Worm (Caenorhabditis elegans) whole organism, L3 larva: ENCODE data around the gene spp-7.

Experiments used
- R02D3.7 ChIP-seq: fragments of 150-350 bp; optimal IDR thresholded peaks from 2 replicates; lab custom pipeline; 2014; ENCODE audit warnings: missing biosample characterization, missing genetic modification characterization
- ZK546.5 ChIP-seq: sonication (generic microtip); optimal IDR thresholded peaks from 2 replicates; lab custom pipeline; 2017; ENCODE audit warnings: missing biosample characterization, missing genetic modification characterization
- aly-2 ChIP-seq: fragments of 150-350 bp; optimal IDR thresholded peaks from 2 replicates; lab custom pipeline; 2014; ENCODE audit warnings: missing biosample characterization, missing genetic modification characterization
- ama-1 ChIP-seq: fragments of 150-350 bp; optimal IDR thresholded peaks from 2 replicates; lab custom pipeline; 2018
- ceh-16 ChIP-seq: sonication (generic microtip); optimal IDR thresholded peaks from 2 replicates; lab custom pipeline; 2017; ENCODE audit warnings: missing biosample characterization, missing genetic modification characterization
- ceh-28 ChIP-seq: fragments of 150-350 bp; optimal IDR thresholded peaks from 2 replicates; lab custom pipeline; 2014; ENCODE audit warnings: missing biosample characterization, missing genetic modification reagents, missing genetic modification characterization
- ceh-82 ChIP-seq: fragments of 150-350 bp; optimal IDR thresholded peaks from 2 replicates; lab custom pipeline; 2014; ENCODE audit warnings: missing biosample characterization, missing genetic modification characterization
- ceh-9 ChIP-seq: sonication (generic microtip); optimal IDR thresholded peaks from 2 replicates; lab custom pipeline; 2018; ENCODE audit warnings: missing biosample characterization, missing genetic modification characterization
- daf-12 ChIP-seq: fragments of 150-350 bp; optimal IDR thresholded peaks from 2 replicates; lab custom pipeline; 2014; ENCODE audit warnings: missing biosample characterization, missing genetic modification reagents, missing genetic modification characterization
- egl-27 ChIP-seq: sonication (generic microtip); optimal IDR thresholded peaks from 4 replicates; lab custom pipeline; 2017; ENCODE audit warnings: missing biosample characterization, missing genetic modification reagents, missing genetic modification characterization
- egl-5 ChIP-seq: fragments of 150-350 bp; optimal IDR thresholded peaks from 2 replicates; lab custom pipeline; 2017; ENCODE audit warnings: missing biosample characterization, missing genetic modification reagents, missing genetic modification characterization, inconsistent platforms
- elt-1 ChIP-seq: fragments of 150-350 bp; optimal IDR thresholded peaks from 2 replicates; lab custom pipeline; 2014; ENCODE audit warnings: missing biosample characterization, missing genetic modification characterization
- elt-2 ChIP-seq: sonication (generic microtip); optimal IDR thresholded peaks from 2 replicates; lab custom pipeline; 2016; ENCODE audit warnings: missing genetic modification reagents, mild to moderate bottlenecking, missing genetic modification characterization, missing compliant biosample characterization
- elt-3 ChIP-seq, 3 experiments: fragments of 150-350 bp in 1 of 3; sonication (generic microtip) in 2 of 3; optimal IDR thresholded peaks; 2 replicates in 2 of 3; 4 replicates in 1 of 3; lab custom pipeline; 2014 to 2017; ENCODE audit warnings: missing biosample characterization in 3 of 3, missing genetic modification characterization in 3 of 3
- eor-1 ChIP-seq, 2 experiments: fragments of 150-350 bp; optimal IDR thresholded peaks; 2 replicates each; lab custom pipeline; 2014 to 2018; ENCODE audit warnings: missing biosample characterization in 2 of 2, missing genetic modification characterization in 2 of 2
- fkh-10 ChIP-seq: sonication (generic microtip); optimal IDR thresholded peaks from 2 replicates; lab custom pipeline; 2017; ENCODE audit warnings: missing biosample characterization, missing genetic modification reagents, missing genetic modification characterization
- fkh-2 ChIP-seq: fragments of 150-350 bp; optimal IDR thresholded peaks from 2 replicates; lab custom pipeline; 2014; ENCODE audit warnings: missing biosample characterization, missing genetic modification reagents, missing genetic modification characterization
- fos-1 ChIP-seq: fragments of 150-350 bp; optimal IDR thresholded peaks from 2 replicates; lab custom pipeline; 2014; ENCODE audit warnings: missing biosample characterization, missing genetic modification characterization
- hmg-11 ChIP-seq: sonication (generic microtip); optimal IDR thresholded peaks from 2 replicates; lab custom pipeline; 2016; ENCODE audit warnings: missing genetic modification characterization, missing compliant biosample characterization
- jun-1 ChIP-seq: fragments of 150-350 bp; optimal IDR thresholded peaks from 2 replicates; lab custom pipeline; 2014; ENCODE audit warnings: missing biosample characterization, missing genetic modification reagents, missing genetic modification characterization
- lin-15B ChIP-seq: fragments of 150-350 bp; optimal IDR thresholded peaks from 2 replicates; lab custom pipeline; 2014; ENCODE audit warnings: missing biosample characterization, missing genetic modification characterization
- lin-39 ChIP-seq: fragments of 150-350 bp; optimal IDR thresholded peaks from 2 replicates; lab custom pipeline; 2018; ENCODE audit warnings: missing biosample characterization, missing genetic modification reagents, missing genetic modification characterization
- lsy-12 ChIP-seq: sonication (generic microtip); optimal IDR thresholded peaks from 2 replicates; lab custom pipeline; 2016; ENCODE audit warnings: mild to moderate bottlenecking, missing genetic modification characterization, missing compliant biosample characterization
- mdl-1 ChIP-seq: fragments of 150-350 bp; optimal IDR thresholded peaks from 2 replicates; lab custom pipeline; 2014; ENCODE audit warnings: missing biosample characterization, missing genetic modification characterization
- mml-1 ChIP-seq: fragments of 150-350 bp; sonication (generic microtip); optimal IDR thresholded peaks from 3 replicates; lab custom pipeline; 2014; ENCODE audit warnings: missing biosample characterization, missing genetic modification characterization
- nfya-1 ChIP-seq: sonication (generic microtip); optimal IDR thresholded peaks from 2 replicates; lab custom pipeline; 2017; ENCODE audit warnings: missing genetic modification characterization, mild to moderate bottlenecking, missing compliant biosample characterization, antibody characterized with exemption, moderate library complexity; ENCODE audit not compliant: insufficient read depth
- nhr-11 ChIP-seq: fragments of 150-350 bp; optimal IDR thresholded peaks from 2 replicates; lab custom pipeline; 2014; ENCODE audit warnings: missing biosample characterization, missing genetic modification characterization
- nhr-12 ChIP-seq: fragments of 150-350 bp; optimal IDR thresholded peaks from 2 replicates; lab custom pipeline; 2014; ENCODE audit warnings: missing biosample characterization, missing genetic modification characterization
- nhr-23 ChIP-seq: fragments of 150-350 bp; optimal IDR thresholded peaks from 2 replicates; lab custom pipeline; 2014; ENCODE audit warnings: missing biosample characterization, missing genetic modification reagents, missing genetic modification characterization
- nhr-237 ChIP-seq: fragments of 150-350 bp; optimal IDR thresholded peaks from 2 replicates; lab custom pipeline; 2014; ENCODE audit warnings: missing biosample characterization, missing genetic modification characterization
- nhr-25 ChIP-seq: sonication (generic microtip); optimal IDR thresholded peaks from 2 replicates; lab custom pipeline; 2017; ENCODE audit warnings: missing biosample characterization, missing genetic modification characterization
- nhr-43 ChIP-seq: sonication (generic microtip); optimal IDR thresholded peaks from 2 replicates; lab custom pipeline; 2016; ENCODE audit warnings: mild to moderate bottlenecking, missing genetic modification characterization, missing compliant biosample characterization; ENCODE audit not compliant: poor library complexity, severe bottlenecking
- nhr-67 ChIP-seq: fragments of 150-350 bp; optimal IDR thresholded peaks from 2 replicates; lab custom pipeline; 2014; ENCODE audit warnings: missing biosample characterization, missing genetic modification characterization
- nhr-76 ChIP-seq: fragments of 150-350 bp; sonication (generic microtip); optimal IDR thresholded peaks from 5 replicates; lab custom pipeline; 2014; ENCODE audit warnings: missing biosample characterization, missing genetic modification characterization
- nhr-77 ChIP-seq: fragments of 150-350 bp; optimal IDR thresholded peaks from 2 replicates; lab custom pipeline; 2014; ENCODE audit warnings: missing biosample characterization, missing genetic modification characterization
- pha-4 ChIP-seq: fragments of 150-350 bp; optimal IDR thresholded peaks from 2 replicates; lab custom pipeline; 2014; ENCODE audit warnings: missing biosample characterization, missing genetic modification reagents, missing genetic modification characterization
- pqm-1 ChIP-seq: fragments of 150-350 bp; optimal IDR thresholded peaks from 2 replicates; lab custom pipeline; 2017; ENCODE audit warnings: missing biosample characterization, missing genetic modification characterization, inconsistent platforms
- sea-2 ChIP-seq: fragments of 150-350 bp; sonication (generic microtip); optimal IDR thresholded peaks from 4 replicates; lab custom pipeline; 2014; ENCODE audit warnings: missing biosample characterization, missing genetic modification reagents, missing genetic modification characterization
- skn-1 ChIP-seq: fragments of 150-350 bp; optimal IDR thresholded peaks from 2 replicates; lab custom pipeline; 2014; ENCODE audit warnings: missing biosample characterization, missing genetic modification characterization
- snpc-4 ChIP-seq: fragments of 150-350 bp; optimal IDR thresholded peaks from 2 replicates; lab custom pipeline; 2014; ENCODE audit warnings: missing biosample characterization, missing genetic modification characterization
- tbx-2 ChIP-seq: sonication (generic microtip); optimal IDR thresholded peaks from 2 replicates; lab custom pipeline; 2016; ENCODE audit warnings: mild to moderate bottlenecking, missing genetic modification characterization, missing compliant biosample characterization
- unc-39 ChIP-seq: sonication (generic microtip); optimal IDR thresholded peaks from 4 replicates; lab custom pipeline; 2017; ENCODE audit warnings: missing biosample characterization, missing genetic modification characterization
- unc-62 ChIP-seq: fragments of 150-350 bp; sonication (generic microtip); optimal IDR thresholded peaks from 4 replicates; lab custom pipeline; 2014; ENCODE audit warnings: missing biosample characterization, missing genetic modification reagents, missing genetic modification characterization
- zag-1 ChIP-seq: fragments of 150-350 bp; optimal IDR thresholded peaks from 2 replicates; lab custom pipeline; 2014; ENCODE audit warnings: missing biosample characterization, missing genetic modification characterization
- ztf-11 ChIP-seq: fragments of 150-350 bp; optimal IDR thresholded peaks from 2 replicates; lab custom pipeline; 2014; ENCODE audit warnings: missing biosample characterization, missing genetic modification characterization
- ztf-4 ChIP-seq: fragments of 150-350 bp; optimal IDR thresholded peaks from 2 replicates; lab custom pipeline; 2014; ENCODE audit warnings: missing biosample characterization, missing genetic modification characterization

spp-7 gene

DNA sequence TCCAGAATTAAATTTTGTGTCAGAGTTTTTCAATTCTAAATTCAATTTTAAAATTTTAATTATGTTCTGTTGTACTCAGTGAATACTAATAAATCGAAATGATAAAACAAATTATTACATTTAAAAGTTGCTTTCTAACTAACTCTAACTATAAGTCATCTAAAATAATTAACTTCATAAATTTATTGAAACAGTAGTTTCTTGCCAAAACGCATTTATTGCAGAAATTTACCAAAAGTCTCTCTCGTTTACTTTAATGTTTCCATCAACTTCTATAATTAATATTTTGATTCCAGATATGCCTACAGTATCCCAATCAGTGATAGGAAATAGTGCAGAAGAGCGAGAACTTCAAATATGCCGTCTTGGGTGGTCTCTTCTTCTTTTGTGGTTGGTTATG, 15.0 kb downstream of the spp-7 start, which contains the start of gene ZK616.1:
ZK616.1 (plus strand) TSS at position 301 of the 400 bp plus-strand sequence.
- TF ChIP-seq nhr-23 (tag; lab: Kevin White, UChicago) (no peak), nhr-12 (tag; lab: Kevin White, UChicago) (no peak), fos-1 (no peak), ceh-16 (tag; lab: Kevin White, UChicago) (no peak), lin-39 (tag; lab: Kevin White, UChicago) (no peak)

ce11 chrIV:5397539-5397938, 18.1 kb downstream of the spp-7 start, which contains the start of gene ZK616.2:
TSS of gene ZK616.2 (plus strand) at chrIV:5397839.
- TF ChIP-seq lsy-12 = no peak
- no peak for TF ChIP-seq ceh-82 (tag; lab: Kevin White, UChicago)
- no peak for TF ChIP-seq eor-1 (tag; optimal IDR thresholded peaks at IDR 0.05; lab: Kevin White, UChicago)
- no peak for TF ChIP-seq jun-1
- no peak for TF ChIP-seq elt-1 (tag; lab: Kevin White, UChicago)
- TF ChIP-seq nhr-43 (tag; lab: Kevin White, UChicago) = no peak
- TF ChIP-seq, all 47 proteins: peak for 0

DNA sequence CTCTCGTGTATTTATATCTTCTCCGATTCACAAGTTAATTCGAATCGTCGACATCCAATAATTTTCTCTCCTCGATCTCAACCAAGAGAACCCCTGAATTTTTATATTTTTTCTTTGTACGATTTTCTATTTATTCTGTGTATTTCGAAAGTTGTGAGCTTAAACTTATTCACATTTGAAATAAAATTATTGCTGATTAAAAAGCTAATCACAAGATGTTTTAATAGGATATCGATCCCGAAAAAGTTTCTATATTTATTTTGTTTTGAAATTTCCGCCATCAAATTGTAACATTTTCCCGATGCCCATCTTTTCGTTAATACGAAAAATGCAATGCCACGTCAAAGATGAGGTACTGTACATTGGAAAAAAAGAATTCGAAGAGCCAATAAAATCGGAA, 18.8 kb downstream of the spp-7 start, which contains the start of gene ZK616.3:
ZK616.3 (plus strand) TSS at position 301 of the 400 bp plus-strand sequence.
- TF ChIP-seq elt-3 (tag; optimal IDR thresholded peaks at IDR 0.05; lab: Kevin White, UChicago) (no peak), mml-1 (tag; lab: Kevin White, UChicago) (no peak), ztf-11 (no peak)

DNA sequence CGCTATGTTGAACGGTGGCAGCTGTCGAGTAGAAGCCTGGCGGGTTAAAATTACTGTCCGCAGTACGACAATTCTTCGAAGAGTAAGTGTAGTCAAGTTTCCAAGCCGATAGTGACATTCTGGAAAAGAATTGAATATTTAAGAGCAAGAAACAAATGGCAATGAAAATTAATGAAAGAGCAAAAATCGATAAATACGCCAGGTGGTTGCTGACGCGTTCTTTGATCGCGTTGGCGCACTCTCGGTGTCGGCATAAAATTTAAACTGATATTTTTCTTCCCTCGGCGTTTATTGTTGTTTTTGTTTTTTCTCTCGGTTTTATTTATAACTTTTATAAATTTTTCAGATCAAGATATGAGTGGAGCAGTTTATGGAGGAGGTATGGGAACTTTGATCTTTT, 20.9 kb downstream of the spp-7 start, which contains the start of the genes perm-3 and swsn-6:
perm-3 (minus strand) TSS at position 118 of the 400 bp plus-strand sequence.
swsn-6 (plus strand) TSS at position 347 of the 400 bp plus-strand sequence.
- TF ChIP-seq snpc-4 (tag; lab: Kevin White, UChicago) = peak; percentile 90
- peak; percentile 61 for TF ChIP-seq hmg-11 (tag; lab: Kevin White, UChicago)
- TF ChIP-seq nfya-1 = peak; percentile 80
- peak; percentile 73 for TF ChIP-seq nhr-25
- TF ChIP-seq lsy-12 = peak; percentile 49
- TF ChIP-seq R02D3.7 (tag; lab: Kevin White, UChicago) = peak; percentile 63
- no peak for TF ChIP-seq skn-1
- peak; percentile 8 for TF ChIP-seq nhr-43 (tag; lab: Kevin White, UChicago)
- TF ChIP-seq elt-2 (tag; lab: Kevin White, UChicago) = peak; percentile 37
- TF ChIP-seq zag-1 (tag; lab: Kevin White, UChicago) = no peak
- TF ChIP-seq egl-5 (tag; lab: Kevin White, UChicago) = peak; percentile 45
- no peak for TF ChIP-seq aly-2
- no peak for TF ChIP-seq fkh-2 (tag; lab: Kevin White, UChicago)
- TF ChIP-seq pqm-1 = no peak
- no peak for TF ChIP-seq nhr-11 (tag; lab: Kevin White, UChicago)
- TF ChIP-seq egl-27 (tag; lab: Kevin White, UChicago) = no peak
- TF ChIP-seq daf-12 (tag; lab: Kevin White, UChicago) = no peak
- no peak for TF ChIP-seq ceh-9 (tag; lab: Kevin White, UChicago)
- no peak for TF ChIP-seq mdl-1 (tag; lab: Kevin White, UChicago)
- TF ChIP-seq sea-2 (GFP tag; lab: Kevin White, UChicago) = no peak
- no peak for TF ChIP-seq nhr-76
- TF ChIP-seq unc-62 (GFP tag; lab: Kevin White, UChicago) = no peak
- TF ChIP-seq ama-1 (lab: Kevin White, UChicago) = no peak
- TF ChIP-seq lin-15B (tag; lab: Kevin White, UChicago) = peak; percentile 85
- TF ChIP-seq ztf-4 (tag; lab: Kevin White, UChicago) = no peak
- TF ChIP-seq ZK546.5 (tag; lab: Kevin White, UChicago) = peak; percentile 37
- TF ChIP-seq fkh-10 (GFP tag; lab: Kevin White, UChicago) = no peak
- peak; percentile 40 for TF ChIP-seq lin-39 (tag; lab: Kevin White, UChicago)
- TF ChIP-seq pha-4 (tag; lab: Kevin White, UChicago) = peak; percentile 89
- no peak for TF ChIP-seq ceh-82 (tag; lab: Kevin White, UChicago)
- TF ChIP-seq nhr-23 (tag; lab: Kevin White, UChicago) = peak; percentile 83
- TF ChIP-seq mml-1 (tag; lab: Kevin White, UChicago) = no peak
- no peak for TF ChIP-seq nhr-12 (tag; lab: Kevin White, UChicago)
- peak; percentile 53 for TF ChIP-seq jun-1
- no peak for TF ChIP-seq fos-1
- no peak for TF ChIP-seq ztf-11
- peak; percentile 62 for TF ChIP-seq tbx-2 (tag; lab: Kevin White, UChicago)
- TF ChIP-seq nhr-237 (tag; lab: Kevin White, UChicago) = no peak
- TF ChIP-seq nhr-77 = no peak
- TF ChIP-seq elt-3 (tag; optimal IDR thresholded peaks at IDR 0.05; lab: Kevin White, UChicago) = no peak
- TF ChIP-seq ceh-16 (tag; lab: Kevin White, UChicago) = no peak
- no peak for TF ChIP-seq unc-39 (tag; lab: Kevin White, UChicago)
- peak; percentile 7 for TF ChIP-seq elt-1 (tag; lab: Kevin White, UChicago)
- no peak for TF ChIP-seq eor-1 (tag; optimal IDR thresholded peaks at IDR 0.05; lab: Kevin White, UChicago)
- peak; percentile 92 for TF ChIP-seq ceh-28 (tag; lab: Kevin White, UChicago)
- TF ChIP-seq nhr-67 = no peak
